Fruit fly (Drosophila melanogaster): ENCODE measurements around the gene CG3942.

The CG3942 gene

dm6 chr3R:12280729-12281342 lies 26.8 kb downstream of the CG3942 start (continued):
- no peak for TF ChIP-seq Oli (tag; optimal IDR thresholded peaks at IDR 0.05)
- no peak for TF ChIP-seq Fer3 (tag; optimal IDR thresholded peaks at IDR 0.05)
- TF ChIP-seq CG8359 (GFP tag; optimal IDR thresholded peaks at IDR 0.05; ENCODE audit: borderline replicate concordance), result no peak
- peak; percentile 67 for TF ChIP-seq CG5180 (GFP tag; optimal IDR thresholded peaks at IDR 0.05)
- TF ChIP-seq shn (GFP tag; optimal IDR thresholded peaks at IDR 0.05), result no peak
- TF ChIP-seq abd-A (tag; optimal IDR thresholded peaks at IDR 0.05), result no peak
- TF ChIP-seq CG12942 (GFP tag; optimal IDR thresholded peaks at IDR 0.05), result no peak
- TF ChIP-seq al (GFP tag; IDR thresholded peaks at IDR 0.05), result no peak
- TF ChIP-seq zfh2 (GFP tag; optimal IDR thresholded peaks at IDR 0.05), result no peak
- TF ChIP-seq ato (GFP tag; IDR thresholded peaks at IDR 0.05; ENCODE audit: partially characterized antibody), result peak; percentile 65
- no peak for TF ChIP-seq zfh1 (GFP tag; IDR thresholded peaks at IDR 0.05)
- peak; percentile 66 for TF ChIP-seq CG12071 (GFP tag; optimal IDR thresholded peaks at IDR 0.05)
- TF ChIP-seq nerfin-2 (GFP tag; IDR thresholded peaks at IDR 0.05; ENCODE audit: partially characterized antibody), result peak; percentile 65; the same call in 1 of the 2 replicates
- TF ChIP-seq Nf-YC (tag; optimal IDR thresholded peaks at IDR 0.05), result peak; percentile 98
- no peak for TF ChIP-seq CG14014 (GFP tag; IDR thresholded peaks at IDR 0.05)
- no peak for TF ChIP-seq CG15601 (tag; optimal IDR thresholded peaks at IDR 0.05)
- peak; percentile 84 for TF ChIP-seq crol (GFP tag; IDR thresholded peaks at IDR 0.05)
- peak; percentile 94 for TF ChIP-seq seq (GFP tag; IDR thresholded peaks at IDR 0.05)
- TF ChIP-seq ind (GFP tag; optimal IDR thresholded peaks at IDR 0.05), result no peak
- TF ChIP-seq trem (tag; optimal IDR thresholded peaks at IDR 0.05), result no peak
- TF ChIP-seq lmd (GFP tag; IDR thresholded peaks at IDR 0.05), result no peak
- TF ChIP-seq CG17385 (GFP tag; optimal IDR thresholded peaks at IDR 0.05), result peak; percentile 11
- no peak for TF ChIP-seq Kr (GFP tag; optimal IDR thresholded peaks at IDR 0.05)
- TF ChIP-seq Hand (GFP tag; optimal IDR thresholded peaks at IDR 0.05), result no peak
- TF ChIP-seq zen (tag; optimal IDR thresholded peaks at IDR 0.05), result no peak
- peak; percentile 1 for TF ChIP-seq pros (GFP tag; optimal IDR thresholded peaks at IDR 0.05)
- no peak for TF ChIP-seq oc (tag; optimal IDR thresholded peaks at IDR 0.05)
- TF ChIP-seq chif (GFP tag; optimal IDR thresholded peaks at IDR 0.05), result no peak
- TF ChIP-seq bbx (GFP tag; IDR thresholded peaks at IDR 0.05; ENCODE audit: partially characterized antibody), result peak; percentile 89

dm6 chr3R:12285589-12285988 lies 31.6 kb downstream of the CG3942 start:
- TF ChIP-seq CG14014 (GFP tag; IDR thresholded peaks at IDR 0.05) (no peak), lab (GFP tag; optimal IDR thresholded peaks at IDR 0.05) (no peak), CG15479 (GFP tag; optimal IDR thresholded peaks at IDR 0.05) (no peak), otp (GFP tag; IDR thresholded peaks at IDR 0.05) (no peak), CG3838 (GFP tag; optimal IDR thresholded peaks at IDR 0.05) (no peak), Lpt (GFP tag; optimal IDR thresholded peaks at IDR 0.05) (no peak), Usf (GFP tag; optimal IDR thresholded peaks at IDR 0.05) (no peak), ems (GFP tag; optimal IDR thresholded peaks at IDR 0.05) (no peak), CG8290 (GFP tag; optimal IDR thresholded peaks at IDR 0.05) (no peak), CG8290 (tag; optimal IDR thresholded peaks at IDR 0.05) (no peak)

Data from whole organism, embryonic.